Worm (Caenorhabditis elegans): Measurements from ENCODE around the gene cyp-35C1.

cyp-35C1 gene

ce11 chrV:13907557-13908104 lies 9.3 kb upstream of the cyp-35C1 start (continued):
- TF ChIP-seq set-16 (GFP tag; IDR thresholded peaks at IDR 0.05), result no peak
- TF ChIP-seq Y75B8A.6 (GFP tag; IDR thresholded peaks at IDR 0.05), result peak; percentile 85
- TF ChIP-seq spr-1 (tag; optimal IDR thresholded peaks at IDR 0.05), result no peak
- no peak for TF ChIP-seq lin-29 (GFP tag; IDR thresholded peaks at IDR 0.05)
- TF ChIP-seq mxl-3 (GFP tag; optimal IDR thresholded peaks at IDR 0.05), result peak; percentile 45
- TF ChIP-seq pha-4 (GFP tag; IDR thresholded peaks at IDR 0.05), result peak; percentile 37
- no peak for TF ChIP-seq pha-4 (tag; optimal IDR thresholded peaks at IDR 0.05)
- no peak for TF ChIP-seq ZK337.2 (GFP tag; IDR thresholded peaks at IDR 0.05)
- TF ChIP-seq nhr-6 (tag; optimal IDR thresholded peaks at IDR 0.05), result no peak
- TF ChIP-seq skn-1 (tag; optimal IDR thresholded peaks at IDR 0.05), result no peak
- TF ChIP-seq gei-8 (GFP tag; optimal IDR thresholded peaks at IDR 0.05), result no peak
- no peak for TF ChIP-seq daf-19 (GFP tag; conservative IDR thresholded peaks at IDR 0.05)

- TF ChIP-seq php-3 (GFP tag; IDR thresholded peaks at IDR 0.05), result peak; percentile 47; the same call in 1 of the 2 replicates
- no peak for TF ChIP-seq zag-1 (tag; optimal IDR thresholded peaks at IDR 0.05)
- TF ChIP-seq ces-1 (GFP tag; optimal IDR thresholded peaks at IDR 0.05), result no peak
- peak; percentile 22 for TF ChIP-seq hlh-11 (tag; optimal IDR thresholded peaks at IDR 0.05)
- TF ChIP-seq egl-43 (GFP tag; IDR thresholded peaks at IDR 0.05), result no peak
- TF ChIP-seq aha-1 (tag), result peak; percentile 20
- TF ChIP-seq daf-16 (GFP tag; optimal IDR thresholded peaks at IDR 0.05), result no peak
- peak; percentile 76 for TF ChIP-seq daf-16 (tag; optimal IDR thresholded peaks at IDR 0.05)
- no peak for TF ChIP-seq snpc-1.2 (GFP tag; IDR thresholded peaks at IDR 0.05)
- TF ChIP-seq hif-1 (tag; optimal IDR thresholded peaks at IDR 0.05), result peak in 1 of 2 experiments; percentile 30
- TF ChIP-seq daf-8 (GFP tag; IDR thresholded peaks at IDR 0.05), result no peak
- TF ChIP-seq T26A8.4 (GFP tag; IDR thresholded peaks at IDR 0.05), result no peak
- peak; percentile 24 for TF ChIP-seq nhr-28 (tag; optimal IDR thresholded peaks at IDR 0.05)
- TF ChIP-seq zip-2 (tag; optimal IDR thresholded peaks at IDR 0.05), result no peak
- TF ChIP-seq nhr-6 (tag; optimal IDR thresholded peaks at IDR 0.05), result peak; percentile 9
- TF ChIP-seq dve-1 (tag; optimal IDR thresholded peaks at IDR 0.05; ENCODE audit: insufficient read depth), result peak; percentile 8
- no peak for TF ChIP-seq ztf-11 (tag; optimal IDR thresholded peaks at IDR 0.05)
Observed at ce11 chrV:13906166-13906565, 7.9 kb upstream of the cyp-35C1 start, which contains the start of gene stdh-1. Gene stdh-1, plus strand, starts transcription at chrV:13906492.

- TF ChIP-seq unc-62 (GFP tag; optimal IDR thresholded peaks at IDR 0.05 in 1 of 2) (peak in 1 of 2 experiments; percentile 93), unc-62 (tag; optimal IDR thresholded peaks at IDR 0.05) (no peak), lin-39 (tag; optimal IDR thresholded peaks at IDR 0.05) (no peak)
Observed at ce11 chrV:13904446-13904845, 6.2 kb upstream of the cyp-35C1 start, which contains the start of gene stdh-3. Gene stdh-3, plus strand, starts transcription at chrV:13904611.

ce11 chrV:13902495-13902894 lies 4.2 kb upstream of the cyp-35C1 start, which contains the start of gene C06B3.1:
Gene C06B3.1, plus strand, starts transcription at chrV:13902795.
- TF ChIP-seq mxl-3 (GFP tag; optimal IDR thresholded peaks at IDR 0.05) (no peak), nhr-77 (tag; optimal IDR thresholded peaks at IDR 0.05) (no peak), egl-27 (tag; optimal IDR thresholded peaks at IDR 0.05) (no peak), daf-8 (GFP tag; IDR thresholded peaks at IDR 0.05) (no peak), madf-5 (GFP tag; IDR thresholded peaks at IDR 0.05) (no peak), snpc-1.2 (GFP tag; IDR thresholded peaks at IDR 0.05) (no peak), nhr-111 (GFP tag; optimal IDR thresholded peaks at IDR 0.05) (no peak), nhr-6 (tag; optimal IDR thresholded peaks at IDR 0.05) (no peak), nhr-42 (GFP tag; IDR thresholded peaks at IDR 0.05) (no peak), unc-130 (GFP tag; optimal IDR thresholded peaks at IDR 0.05) (no peak), fkh-10 (GFP tag; optimal IDR thresholded peaks at IDR 0.05) (no peak), T20F7.1 (GFP tag; optimal IDR thresholded peaks at IDR 0.05) (no peak)

All from whole organism, L4 larva.